Fruit fly (Drosophila melanogaster) Kc167 (cell line): ENCODE data around the gene CG32069.

ENCODE experiments used
- Myc ChIP-seq: fragments of >200 bp; optimal IDR thresholded peaks from 2 replicates; lab custom pipeline; 2017; ENCODE audit warnings: missing external identifiers
- Sin3A ChIP-seq: fragments of >200 bp; optimal IDR thresholded peaks from 2 replicates; lab custom pipeline; 2018; ENCODE audit warnings: missing external identifiers
- h ChIP-seq: fragments of >200 bp; optimal IDR thresholded peaks from 3 replicates; lab custom pipeline; 2018; ENCODE audit warnings: missing external identifiers
- insv ChIP-seq: fragments of >200 bp; optimal IDR thresholded peaks from 3 replicates; lab custom pipeline; 2018; ENCODE audit warnings: missing external identifiers
- psq ChIP-seq: fragments of >200 bp; optimal IDR thresholded peaks from 2 replicates; lab custom pipeline; 2017; ENCODE audit warnings: missing external identifiers
- ttk ChIP-seq: sonication (Bioruptor generic); optimal IDR thresholded peaks from 2 replicates; lab custom pipeline; 2017; ENCODE audit warnings: missing external identifiers

The CG32069 gene

dm6 chr3L:11062441-11062840 lies at the start of gene CG32069:
TSS of gene CG32069 (minus strand) at chr3L:11062614.
- TF ChIP-seq psq (no peak), Sin3A (lab: Kevin White, UChicago) (no peak), Myc (lab: Kevin White, UChicago) (no peak)

- no peak for TF ChIP-seq Sin3A (lab: Kevin White, UChicago)
- TF ChIP-seq insv (lab: Kevin White, UChicago) = no peak
- no peak for TF ChIP-seq Myc (lab: Kevin White, UChicago)
- no peak for TF ChIP-seq psq
- no peak for TF ChIP-seq h
- no peak for TF ChIP-seq ttk (lab: Kevin White, UChicago)
Measured at dm6 chr3L:11109454-11109853, 47.0 kb upstream of the CG32069 start, which contains the start of the genes CG34012 and emei. TSS of gene CG34012 (minus strand) at chr3L:11109505. TSS of gene emei (plus strand) at chr3L:11109690.

dm6 chr3L:11107935-11108334 lies 45.5 kb upstream of the CG32069 start, which contains the start of gene CG12522:
TSS of gene CG12522 (plus strand) at chr3L:11108235.
- no peak for TF ChIP-seq psq
- TF ChIP-seq Sin3A (lab: Kevin White, UChicago) = no peak
- TF ChIP-seq insv (lab: Kevin White, UChicago) = no peak
- no peak for TF ChIP-seq h
- TF ChIP-seq ttk (lab: Kevin White, UChicago) = no peak
- TF ChIP-seq Myc (lab: Kevin White, UChicago) = no peak

dm6 chr3L:11107432-11107831 lies 45.0 kb upstream of the CG32069 start, which contains the start of gene CG32073:
TSS of gene CG32073 (minus strand) at chr3L:11107582.
- TF ChIP-seq Myc (lab: Kevin White, UChicago) (no peak), Sin3A (lab: Kevin White, UChicago) (no peak), ttk (lab: Kevin White, UChicago) (no peak), psq (no peak), insv (lab: Kevin White, UChicago) (no peak), h (no peak)

- no peak for TF ChIP-seq Myc (lab: Kevin White, UChicago)
- TF ChIP-seq psq = no peak
- TF ChIP-seq Sin3A (lab: Kevin White, UChicago) = no peak
- TF ChIP-seq h = no peak
- no peak for TF ChIP-seq insv (lab: Kevin White, UChicago)
- no peak for TF ChIP-seq ttk (lab: Kevin White, UChicago)
Measured at dm6 chr3L:11103773-11104172, 41.4 kb upstream of the CG32069 start, which contains the start of gene CG32071. TSS of gene CG32071 (minus strand) at chr3L:11103873.

dm6 chr3L:11102930-11103329 lies 40.5 kb upstream of the CG32069 start, which contains the start of gene Elo68alpha:
TSS of gene Elo68alpha (minus strand) at chr3L:11103030.
- TF ChIP-seq Myc (lab: Kevin White, UChicago) (no peak), psq (no peak), h (no peak), Sin3A (lab: Kevin White, UChicago) (no peak), ttk (lab: Kevin White, UChicago) (no peak), insv (lab: Kevin White, UChicago) (no peak)

dm6 chr3L:11101598-11101997 lies 39.2 kb upstream of the CG32069 start, which contains the start of gene Elo68beta:
TSS of gene Elo68beta (minus strand) at chr3L:11101698.
- TF ChIP-seq ttk (lab: Kevin White, UChicago) = no peak
- no peak for TF ChIP-seq insv (lab: Kevin White, UChicago)
- no peak for TF ChIP-seq h
- no peak for TF ChIP-seq Myc (lab: Kevin White, UChicago)
- no peak for TF ChIP-seq Sin3A (lab: Kevin White, UChicago)
- no peak for TF ChIP-seq psq

- TF ChIP-seq psq (no peak), h (no peak)
Measured at dm6 chr3L:11097982-11098663, 35.7 kb upstream of the CG32069 start, which contains the start of the genes Irbp18 and APP-BP1. TSS of gene Irbp18 (minus strand) at chr3L:11098186. TSS of gene APP-BP1 (plus strand) at chr3L:11098412.

- no peak for TF ChIP-seq psq
- TF ChIP-seq Myc (lab: Kevin White, UChicago) = no peak
- TF ChIP-seq Sin3A (lab: Kevin White, UChicago) = no peak
- TF ChIP-seq ttk (lab: Kevin White, UChicago) = no peak
- no peak for TF ChIP-seq h
- no peak for TF ChIP-seq insv (lab: Kevin White, UChicago)
Measured at dm6 chr3L:11096195-11096908, 33.9 kb upstream of the CG32069 start, which contains the start of the genes CG46439, Iyd and CG33947. TSS of gene CG46439 (minus strand) at chr3L:11096245. TSS of gene Iyd (minus strand) at chr3L:11096245. TSS of gene CG33947 (plus strand) at chr3L:11096496.

dm6 chr3L:11094279-11094678 lies 31.9 kb upstream of the CG32069 start:
- TF ChIP-seq Sin3A (lab: Kevin White, UChicago) (no peak), h (no peak), Myc (lab: Kevin White, UChicago) (no peak), psq (no peak), insv (lab: Kevin White, UChicago) (no peak), ttk (lab: Kevin White, UChicago) (no peak)

dm6 chr3L:11093046-11093520 lies 30.7 kb upstream of the CG32069 start, which contains the start of gene JIL-1:
TSS of gene JIL-1 (minus strand) at chr3L:11093193.
- TF ChIP-seq insv (lab: Kevin White, UChicago) = no peak
- TF ChIP-seq Myc (lab: Kevin White, UChicago) = no peak
- no peak for TF ChIP-seq h
- TF ChIP-seq Sin3A (lab: Kevin White, UChicago) = no peak
- TF ChIP-seq psq = no peak
- no peak for TF ChIP-seq ttk (lab: Kevin White, UChicago)

dm6 chr3L:11092610-11092961 lies 30.2 kb upstream of the CG32069 start:
- TF ChIP-seq psq (no peak), insv (lab: Kevin White, UChicago) (no peak), ttk (lab: Kevin White, UChicago) (no peak), Sin3A (lab: Kevin White, UChicago) (no peak), Myc (lab: Kevin White, UChicago) (no peak), h (no peak)
